Worm (Caenorhabditis elegans) whole organism, L1 larva: Measurements from ENCODE around the gene asah-2.

Experiments used
- nhr-77 ChIP-seq: fragments of 150-350 bp; optimal IDR thresholded peaks from 2 replicates; lab custom pipeline; 2014; ENCODE audit warnings: missing biosample characterization, missing genetic modification characterization
- skn-1 ChIP-seq: fragments of 150-350 bp; optimal IDR thresholded peaks from 2 replicates; lab custom pipeline; 2014; ENCODE audit warnings: missing biosample characterization, missing genetic modification characterization
- sox-4 ChIP-seq: sonication (generic microtip); optimal IDR thresholded peaks from 2 replicates; lab custom pipeline; 2016; ENCODE audit warnings: missing genetic modification characterization, missing compliant biosample characterization
- zag-1 ChIP-seq: fragments of 150-350 bp; optimal IDR thresholded peaks from 2 replicates; lab custom pipeline; 2014; ENCODE audit warnings: missing biosample characterization, missing genetic modification characterization

- no peak for TF ChIP-seq zag-1 (tag; lab: Kevin White, UChicago)
- no peak for TF ChIP-seq sox-4 (tag; lab: Kevin White, UChicago)
- no peak for TF ChIP-seq skn-1 (tag; lab: Kevin White, UChicago)
- no peak for TF ChIP-seq nhr-77 (tag; lab: Kevin White, UChicago)
These were observed 50.0 kb downstream of the asah-2 start, which contains the start of gene cdc-25.4 for ce11 chrII:10189369-10189768.
